Worm (Caenorhabditis elegans) whole organism, L3 larva: ENCODE data around the gene F19C7.4.

ENCODE experiments used
- R02D3.7 ChIP-seq: fragments of 150-350 bp; optimal IDR thresholded peaks from 2 replicates; lab custom pipeline; 2014; ENCODE audit warnings: missing biosample characterization, missing genetic modification characterization
- ZK546.5 ChIP-seq: sonication (generic microtip); optimal IDR thresholded peaks from 2 replicates; lab custom pipeline; 2017; ENCODE audit warnings: missing biosample characterization, missing genetic modification characterization
- aly-2 ChIP-seq: fragments of 150-350 bp; optimal IDR thresholded peaks from 2 replicates; lab custom pipeline; 2014; ENCODE audit warnings: missing biosample characterization, missing genetic modification characterization
- ama-1 ChIP-seq: fragments of 150-350 bp; optimal IDR thresholded peaks from 2 replicates; lab custom pipeline; 2018
- ceh-16 ChIP-seq: sonication (generic microtip); optimal IDR thresholded peaks from 2 replicates; lab custom pipeline; 2017; ENCODE audit warnings: missing biosample characterization, missing genetic modification characterization
- daf-12 ChIP-seq: fragments of 150-350 bp; optimal IDR thresholded peaks from 2 replicates; lab custom pipeline; 2014; ENCODE audit warnings: missing biosample characterization, missing genetic modification reagents, missing genetic modification characterization
- elt-1 ChIP-seq: fragments of 150-350 bp; optimal IDR thresholded peaks from 2 replicates; lab custom pipeline; 2014; ENCODE audit warnings: missing biosample characterization, missing genetic modification characterization
- elt-2 ChIP-seq: sonication (generic microtip); optimal IDR thresholded peaks from 2 replicates; lab custom pipeline; 2016; ENCODE audit warnings: missing genetic modification reagents, mild to moderate bottlenecking, missing genetic modification characterization, missing compliant biosample characterization
- elt-3 ChIP-seq, 3 experiments: fragments of 150-350 bp in 1 of 3; sonication (generic microtip) in 2 of 3; optimal IDR thresholded peaks; 2 replicates in 2 of 3; 4 replicates in 1 of 3; lab custom pipeline; 2014 to 2017; ENCODE audit warnings: missing biosample characterization in 3 of 3, missing genetic modification characterization in 3 of 3
- eor-1 ChIP-seq, 2 experiments: fragments of 150-350 bp; optimal IDR thresholded peaks; 2 replicates each; lab custom pipeline; 2014 to 2018; ENCODE audit warnings: missing biosample characterization in 2 of 2, missing genetic modification characterization in 2 of 2
- fkh-10 ChIP-seq: sonication (generic microtip); optimal IDR thresholded peaks from 2 replicates; lab custom pipeline; 2017; ENCODE audit warnings: missing biosample characterization, missing genetic modification reagents, missing genetic modification characterization
- fkh-2 ChIP-seq: fragments of 150-350 bp; optimal IDR thresholded peaks from 2 replicates; lab custom pipeline; 2014; ENCODE audit warnings: missing biosample characterization, missing genetic modification reagents, missing genetic modification characterization
- fos-1 ChIP-seq: fragments of 150-350 bp; optimal IDR thresholded peaks from 2 replicates; lab custom pipeline; 2014; ENCODE audit warnings: missing biosample characterization, missing genetic modification characterization
- jun-1 ChIP-seq: fragments of 150-350 bp; optimal IDR thresholded peaks from 2 replicates; lab custom pipeline; 2014; ENCODE audit warnings: missing biosample characterization, missing genetic modification reagents, missing genetic modification characterization
- lin-15B ChIP-seq: fragments of 150-350 bp; optimal IDR thresholded peaks from 2 replicates; lab custom pipeline; 2014; ENCODE audit warnings: missing biosample characterization, missing genetic modification characterization
- lin-39 ChIP-seq: fragments of 150-350 bp; optimal IDR thresholded peaks from 2 replicates; lab custom pipeline; 2018; ENCODE audit warnings: missing biosample characterization, missing genetic modification reagents, missing genetic modification characterization
- mml-1 ChIP-seq: fragments of 150-350 bp; sonication (generic microtip); optimal IDR thresholded peaks from 3 replicates; lab custom pipeline; 2014; ENCODE audit warnings: missing biosample characterization, missing genetic modification characterization
- nhr-11 ChIP-seq: fragments of 150-350 bp; optimal IDR thresholded peaks from 2 replicates; lab custom pipeline; 2014; ENCODE audit warnings: missing biosample characterization, missing genetic modification characterization
- nhr-12 ChIP-seq: fragments of 150-350 bp; optimal IDR thresholded peaks from 2 replicates; lab custom pipeline; 2014; ENCODE audit warnings: missing biosample characterization, missing genetic modification characterization
- nhr-23 ChIP-seq: fragments of 150-350 bp; optimal IDR thresholded peaks from 2 replicates; lab custom pipeline; 2014; ENCODE audit warnings: missing biosample characterization, missing genetic modification reagents, missing genetic modification characterization
- nhr-237 ChIP-seq: fragments of 150-350 bp; optimal IDR thresholded peaks from 2 replicates; lab custom pipeline; 2014; ENCODE audit warnings: missing biosample characterization, missing genetic modification characterization
- nhr-43 ChIP-seq: sonication (generic microtip); optimal IDR thresholded peaks from 2 replicates; lab custom pipeline; 2016; ENCODE audit warnings: mild to moderate bottlenecking, missing genetic modification characterization, missing compliant biosample characterization; ENCODE audit not compliant: poor library complexity, severe bottlenecking
- nhr-67 ChIP-seq: fragments of 150-350 bp; optimal IDR thresholded peaks from 2 replicates; lab custom pipeline; 2014; ENCODE audit warnings: missing biosample characterization, missing genetic modification characterization
- nhr-76 ChIP-seq: fragments of 150-350 bp; sonication (generic microtip); optimal IDR thresholded peaks from 5 replicates; lab custom pipeline; 2014; ENCODE audit warnings: missing biosample characterization, missing genetic modification characterization
- nhr-77 ChIP-seq: fragments of 150-350 bp; optimal IDR thresholded peaks from 2 replicates; lab custom pipeline; 2014; ENCODE audit warnings: missing biosample characterization, missing genetic modification characterization
- pha-4 ChIP-seq: fragments of 150-350 bp; optimal IDR thresholded peaks from 2 replicates; lab custom pipeline; 2014; ENCODE audit warnings: missing biosample characterization, missing genetic modification reagents, missing genetic modification characterization
- pqm-1 ChIP-seq: fragments of 150-350 bp; optimal IDR thresholded peaks from 2 replicates; lab custom pipeline; 2017; ENCODE audit warnings: missing biosample characterization, missing genetic modification characterization, inconsistent platforms
- sea-2 ChIP-seq: fragments of 150-350 bp; sonication (generic microtip); optimal IDR thresholded peaks from 4 replicates; lab custom pipeline; 2014; ENCODE audit warnings: missing biosample characterization, missing genetic modification reagents, missing genetic modification characterization
- skn-1 ChIP-seq: fragments of 150-350 bp; optimal IDR thresholded peaks from 2 replicates; lab custom pipeline; 2014; ENCODE audit warnings: missing biosample characterization, missing genetic modification characterization
- tbx-2 ChIP-seq: sonication (generic microtip); optimal IDR thresholded peaks from 2 replicates; lab custom pipeline; 2016; ENCODE audit warnings: mild to moderate bottlenecking, missing genetic modification characterization, missing compliant biosample characterization
- unc-39 ChIP-seq: sonication (generic microtip); optimal IDR thresholded peaks from 4 replicates; lab custom pipeline; 2017; ENCODE audit warnings: missing biosample characterization, missing genetic modification characterization
- zag-1 ChIP-seq: fragments of 150-350 bp; optimal IDR thresholded peaks from 2 replicates; lab custom pipeline; 2014; ENCODE audit warnings: missing biosample characterization, missing genetic modification characterization

F19C7.4 gene

ce11 chrIV:4612597-4612996 is 9.9 kb downstream of the F19C7.4 start:
- TF ChIP-seq nhr-237 (tag; lab: Kevin White, UChicago) = no peak
- no peak for TF ChIP-seq daf-12 (tag; lab: Kevin White, UChicago)
- TF ChIP-seq nhr-77 = no peak
- no peak for TF ChIP-seq R02D3.7 (tag; lab: Kevin White, UChicago)
- TF ChIP-seq ama-1 (lab: Kevin White, UChicago) = no peak
- TF ChIP-seq unc-39 (tag; lab: Kevin White, UChicago) = no peak
- TF ChIP-seq fkh-2 (tag; lab: Kevin White, UChicago) = no peak
- no peak for TF ChIP-seq ceh-16 (tag; lab: Kevin White, UChicago)
- no peak for TF ChIP-seq mml-1 (tag; lab: Kevin White, UChicago)
- TF ChIP-seq sea-2 (GFP tag; lab: Kevin White, UChicago) = no peak
- TF ChIP-seq nhr-76 (tag; lab: Kevin White, UChicago) = no peak
- TF ChIP-seq aly-2 (tag; lab: Kevin White, UChicago) = no peak
- TF ChIP-seq lin-15B (tag; lab: Kevin White, UChicago) = no peak

- peak; percentile 17 for TF ChIP-seq nhr-11 (tag; lab: Kevin White, UChicago)
- no peak for TF ChIP-seq elt-2 (tag; lab: Kevin White, UChicago)
- no peak for TF ChIP-seq unc-39 (tag; lab: Kevin White, UChicago)
- TF ChIP-seq, all 47 proteins: peak for 1
Measured at ce11 chrIV:4613516-4613915, 10.9 kb downstream of the F19C7.4 start.

ce11 chrIV:4623852-4624251 is 21.2 kb downstream of the F19C7.4 start:
- TF ChIP-seq nhr-77 (no peak), nhr-23 (tag; lab: Kevin White, UChicago) (no peak), nhr-237 (tag; lab: Kevin White, UChicago) (no peak), pqm-1 (tag; lab: Kevin White, UChicago) (no peak), ama-1 (lab: Kevin White, UChicago) (no peak), zag-1 (tag; lab: Kevin White, UChicago) (no peak), fos-1 (no peak), R02D3.7 (tag; lab: Kevin White, UChicago) (no peak), lin-39 (tag; lab: Kevin White, UChicago) (no peak), sea-2 (GFP tag; lab: Kevin White, UChicago) (no peak), ceh-16 (tag; lab: Kevin White, UChicago) (no peak), nhr-67 (no peak), lin-15B (tag; lab: Kevin White, UChicago) (no peak), mml-1 (tag; lab: Kevin White, UChicago) (no peak), skn-1 (tag; lab: Kevin White, UChicago) (no peak)

- TF ChIP-seq nhr-12 (tag; lab: Kevin White, UChicago) (no peak), eor-1 (tag; optimal IDR thresholded peaks at IDR 0.05; lab: Kevin White, UChicago) (no peak), unc-39 (tag; lab: Kevin White, UChicago) (no peak), elt-3 (tag; optimal IDR thresholded peaks at IDR 0.05; lab: Kevin White, UChicago) (no peak), tbx-2 (tag; lab: Kevin White, UChicago) (no peak), jun-1 (tag; lab: Kevin White, UChicago) (no peak), daf-12 (tag; lab: Kevin White, UChicago) (no peak), fkh-10 (GFP tag; lab: Kevin White, UChicago) (no peak), nhr-43 (no peak), nhr-23 (tag; lab: Kevin White, UChicago) (no peak), pha-4 (tag; lab: Kevin White, UChicago) (no peak), elt-2 (tag; lab: Kevin White, UChicago) (no peak), elt-1 (tag; lab: Kevin White, UChicago) (no peak), nhr-67 (no peak)
- TF ChIP-seq, all 47 proteins: peak for 0
Measured at ce11 chrIV:4633393-4633792, 30.7 kb downstream of the F19C7.4 start, which contains the start of gene R105.1. Gene R105.1 (plus strand): TSS chrIV:4633693.

- TF ChIP-seq unc-39 (tag; lab: Kevin White, UChicago) (no peak), jun-1 (tag; lab: Kevin White, UChicago) (no peak), nhr-12 (tag; lab: Kevin White, UChicago) (no peak), lin-15B (tag; lab: Kevin White, UChicago) (no peak), ZK546.5 (tag; lab: Kevin White, UChicago) (no peak), pha-4 (tag; lab: Kevin White, UChicago) (no peak), mml-1 (tag; lab: Kevin White, UChicago) (no peak)
- TF ChIP-seq, all 47 proteins: peak for 0
Measured at ce11 chrIV:4636001-4636400, 33.3 kb downstream of the F19C7.4 start, which contains the start of gene R105.5. Gene R105.5 (plus strand): TSS chrIV:4636301.
